ENCODE assay signal across 2 fruit fly cellular contexts in the genomic region with DNA sequence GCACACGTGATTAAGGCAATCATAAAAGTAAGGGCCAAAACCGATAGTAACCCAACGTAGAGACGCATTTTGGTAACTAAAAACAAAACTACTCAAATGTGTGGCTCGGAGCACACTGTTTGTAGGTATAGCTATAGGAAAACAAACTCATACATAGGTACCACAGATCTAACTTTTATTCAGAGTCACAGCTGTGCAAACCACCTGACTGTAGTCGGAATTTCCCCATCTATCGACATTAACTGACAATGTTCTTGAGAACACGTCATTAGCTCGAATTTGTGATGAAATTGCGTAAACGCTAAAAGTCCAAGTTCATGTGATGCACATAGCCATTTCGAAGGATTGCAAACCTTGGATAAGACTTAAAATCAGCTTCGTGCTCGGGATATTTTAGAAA.
TF ChIP-seq lines count a peak whose summit lies in the region.

TSS of gene CG43678 (minus strand) at position 101 of the 400 bp plus-strand sequence.

- TF ChIP-seq CTCF in whole organism, embryonic (GFP tag; optimal IDR thresholded peaks at IDR 0.05; lab: Kevin White, UChicago): no peak

TF ChIP-seq in whole organism, embryonic, 481 proteins besides CTCF, POLR2A, EP300 and RAD21:
- TF ChIP-seq CG18599 (GFP tag; optimal IDR thresholded peaks at IDR 0.05; lab: Kevin White, UChicago): peak; percentile 11
- TF ChIP-seq Oaz (GFP tag; IDR thresholded peaks at IDR 0.05; lab: Robert Waterston, UW): no peak

TF ChIP-seq in whole organism, prepupa, 60 proteins besides CTCF, POLR2A, EP300 and RAD21:
- no peak for TF ChIP-seq OdsH (GFP tag; optimal IDR thresholded peaks at IDR 0.05; lab: Kevin White, UChicago)
- TF ChIP-seq fkh (GFP tag; optimal IDR thresholded peaks at IDR 0.05; lab: Kevin White, UChicago): peak; percentile 33
